Fruit fly (Drosophila melanogaster) S2 (cell line): ENCODE results near the gene Rtca.

Source experiments
- CG8478 ChIP-seq: fragments of >200 bp; optimal IDR thresholded peaks from 2 replicates; lab custom pipeline; 2018
- CTCF ChIP-seq, 2 experiments: fragments of >200 bp; optimal IDR thresholded peaks; 2 replicates each; lab custom pipeline; 2018

The Rtca gene

dm6 chrX:2048778-2049686 is 23.2 kb upstream of the Rtca start:
- TF ChIP-seq CG8478 (lab: Kevin White, UChicago) (no peak), CTCF (optimal IDR thresholded peaks at IDR 0.05; lab: Kevin White, UChicago) (no peak)

dm6 chrX:2050070-2050899 is 21.9 kb upstream of the Rtca start, which contains the start of gene moody:
moody (minus strand) TSS chrX:2050120.
- TF ChIP-seq CTCF (optimal IDR thresholded peaks at IDR 0.05; lab: Kevin White, UChicago) (no peak), CG8478 (lab: Kevin White, UChicago) (no peak)

- TF ChIP-seq CG8478 (lab: Kevin White, UChicago) = no peak
Measured at dm6 chrX:2061119-2061518, 11.1 kb upstream of the Rtca start.

- TF ChIP-seq CG8478 (lab: Kevin White, UChicago) = no peak
- no peak for TF ChIP-seq CTCF (optimal IDR thresholded peaks at IDR 0.05; lab: Kevin White, UChicago)
Measured at dm6 chrX:2061849-2062248, 10.4 kb upstream of the Rtca start, which contains the start of gene Sik2. Sik2 (minus strand) TSS chrX:2061915.

dm6 chrX:2065073-2065472 is 7.1 kb upstream of the Rtca start, which contains the start of gene CG4281:
CG4281 (minus strand) TSS chrX:2065142.
- TF ChIP-seq CTCF (optimal IDR thresholded peaks at IDR 0.05; lab: Kevin White, UChicago) (no peak), CG8478 (lab: Kevin White, UChicago) (no peak)

dm6 chrX:2066259-2066658 is 6.0 kb upstream of the Rtca start, which contains the start of gene CG14054:
CG14054 (minus strand) TSS chrX:2066359.
- no peak for TF ChIP-seq CG8478 (lab: Kevin White, UChicago)
- no peak for TF ChIP-seq CTCF (optimal IDR thresholded peaks at IDR 0.05; lab: Kevin White, UChicago)

- TF ChIP-seq CG8478 (lab: Kevin White, UChicago) = no peak
- no peak for TF ChIP-seq CTCF (optimal IDR thresholded peaks at IDR 0.05; lab: Kevin White, UChicago)
Measured at dm6 chrX:2068292-2068691, 3.9 kb upstream of the Rtca start, which contains the start of gene CG4194. CG4194 (plus strand) TSS chrX:2068592.

dm6 chrX:2069787-2070707 is 2.2 kb upstream of the Rtca start:
- no peak for TF ChIP-seq CTCF (optimal IDR thresholded peaks at IDR 0.05; lab: Kevin White, UChicago)
- no peak for TF ChIP-seq CG8478 (lab: Kevin White, UChicago)

dm6 chrX:2070708-2071063 is 1.5 kb upstream of the Rtca start:
- TF ChIP-seq CTCF (optimal IDR thresholded peaks at IDR 0.05; lab: Kevin White, UChicago) = no peak

dm6 chrX:2073325-2073724 is 1.1 kb downstream of the Rtca start, which contains the start of gene CG4199:
CG4199 (minus strand) TSS chrX:2073483.
- no peak for TF ChIP-seq CG8478 (lab: Kevin White, UChicago)
- no peak for TF ChIP-seq CTCF (optimal IDR thresholded peaks at IDR 0.05; lab: Kevin White, UChicago)

- TF ChIP-seq CTCF (optimal IDR thresholded peaks at IDR 0.05; lab: Kevin White, UChicago) (no peak), CG8478 (lab: Kevin White, UChicago) (no peak)
Measured at dm6 chrX:2075846-2076377, 3.7 kb downstream of the Rtca start, which contains the start of gene CG4045. CG4045 (minus strand) TSS chrX:2075900.

dm6 chrX:2076412-2077357 is 4.5 kb downstream of the Rtca start, which contains the start of gene CG4025:
CG4025 (plus strand) TSS chrX:2076966.
- TF ChIP-seq CG8478 (lab: Kevin White, UChicago) (no peak), CTCF (optimal IDR thresholded peaks at IDR 0.05; lab: Kevin White, UChicago) (no peak)
